Fruit fly (Drosophila melanogaster) whole organism, embryonic: ENCODE results near the gene mora.
A peak's percentile ranks its signal among the peaks of the same experiment; 100 is the strongest.

ENCODE experiments used
- ATbp ChIP-seq: fragments of 200-800 bp; sonication (Bioruptor generic); optimal IDR thresholded peaks from 2 replicates; lab custom pipeline; 2017; ENCODE audit warnings: missing biosample characterization, mild to moderate bottlenecking, missing genetic modification characterization, missing genetic modification reagents
- Asciz ChIP-seq: fragments of 200-800 bp; sonication (Bioruptor generic); optimal IDR thresholded peaks from 2 replicates; lab custom pipeline; 2017; ENCODE audit warnings: missing biosample characterization, mild to moderate bottlenecking, missing genetic modification characterization, missing genetic modification reagents
- Blimp-1 ChIP-seq: fragments of 200-800 bp; sonication (Bioruptor generic); optimal IDR thresholded peaks from 3 replicates; lab custom pipeline; 2018; ENCODE audit warnings: missing biosample characterization, missing genetic modification characterization, mild to moderate bottlenecking, moderate library complexity, missing genetic modification reagents
- CG10209 ChIP-seq: fragments of 200-800 bp; sonication (Bioruptor generic); optimal IDR thresholded peaks from 3 replicates; lab custom pipeline; 2017; ENCODE audit warnings: missing biosample characterization, mild to moderate bottlenecking, missing genetic modification characterization, missing genetic modification reagents
- CG10979 ChIP-seq: fragments of 200-800 bp; sonication (Bioruptor generic); optimal IDR thresholded peaks from 2 replicates; lab custom pipeline; 2018; ENCODE audit warnings: missing biosample characterization, mild to moderate bottlenecking, missing genetic modification characterization, moderate library complexity
- CG12299 ChIP-seq: fragments of 200-800 bp; sonication (Bioruptor generic); optimal IDR thresholded peaks from 2 replicates; lab custom pipeline; 2018; ENCODE audit warnings: missing biosample characterization, mild to moderate bottlenecking, missing genetic modification characterization
- CG13424 ChIP-seq: fragments of 200-800 bp; sonication (Bioruptor generic); optimal IDR thresholded peaks from 2 replicates; lab custom pipeline; 2019; ENCODE audit warnings: missing biosample characterization, mild to moderate bottlenecking, missing genetic modification characterization, moderate library complexity
- CG15269 ChIP-seq: fragments of 200-800 bp; sonication (Bioruptor generic); optimal IDR thresholded peaks from 2 replicates; lab custom pipeline; 2018; ENCODE audit warnings: missing biosample characterization, mild to moderate bottlenecking, missing genetic modification characterization, moderate library complexity
- CG15601 ChIP-seq: fragments of 200-800 bp; sonication (Bioruptor generic); optimal IDR thresholded peaks from 3 replicates; lab custom pipeline; 2019; ENCODE audit warnings: missing biosample characterization, mild to moderate bottlenecking, missing genetic modification characterization, moderate library complexity
- CG17328 ChIP-seq: fragments of 200-800 bp; sonication (Bioruptor generic); IDR thresholded peaks from 2 replicates; pipeline ENCODE4 v1.3.6; 2022; ENCODE audit warnings: missing biosample characterization, missing genetic modification characterization
- CG17359 ChIP-seq: fragments of 200-800 bp; sonication (Bioruptor generic); optimal IDR thresholded peaks from 3 replicates; lab custom pipeline; 2018; ENCODE audit warnings: missing biosample characterization, mild to moderate bottlenecking, missing genetic modification characterization, moderate library complexity
- CG18262 ChIP-seq: fragments of 200-800 bp; optimal IDR thresholded peaks from 3 replicates; lab custom pipeline; 2019; ENCODE audit warnings: missing biosample characterization, mild to moderate bottlenecking, missing genetic modification characterization, moderate library complexity
- CG2678 ChIP-seq: fragments of 200-800 bp; sonication (Bioruptor generic); optimal IDR thresholded peaks from 3 replicates; lab custom pipeline; 2019; ENCODE audit warnings: missing biosample characterization, mild to moderate bottlenecking, missing genetic modification characterization, moderate library complexity
- CG2875 ChIP-seq: fragments of 200-800 bp; sonication (Bioruptor generic); optimal IDR thresholded peaks from 2 replicates; lab custom pipeline; 2017; ENCODE audit warnings: missing biosample characterization, mild to moderate bottlenecking, missing genetic modification characterization, missing genetic modification reagents
- CG43689 ChIP-seq: fragments of 200-800 bp; sonication (Bioruptor generic); IDR thresholded peaks from 2 replicates; pipeline ENCODE4 v1.3.6; 2022; ENCODE audit warnings: missing biosample characterization, missing genetic modification characterization
- CG5953 ChIP-seq: fragments of 200-800 bp; sonication (Bioruptor generic); IDR thresholded peaks from 2 replicates; pipeline ENCODE4 v1.3.6; 2022; ENCODE audit warnings: missing biosample characterization, missing genetic modification characterization
- CG6689 ChIP-seq: fragments of 200-800 bp; sonication (Bioruptor generic); IDR thresholded peaks from 2 replicates; pipeline ENCODE4 v1.3.6; 2022; ENCODE audit warnings: missing biosample characterization, missing genetic modification characterization
- CG7963 ChIP-seq: fragments of 200-800 bp; sonication (Bioruptor generic); IDR thresholded peaks from 3 replicates; pipeline ENCODE4 v1.3.6; 2022; ENCODE audit warnings: missing biosample characterization, missing genetic modification characterization; ENCODE audit not compliant: partially characterized antibody
- CG8388 ChIP-seq: fragments of 200-800 bp; sonication (Bioruptor generic); optimal IDR thresholded peaks from 2 replicates; lab custom pipeline; 2019; ENCODE audit warnings: missing biosample characterization, mild to moderate bottlenecking, missing genetic modification characterization, moderate library complexity
- Drgx ChIP-seq: fragments of 200-800 bp; sonication (Bioruptor generic); IDR thresholded peaks from 2 replicates; pipeline ENCODE4 v1.3.6; 2022; ENCODE audit warnings: missing biosample characterization, missing genetic modification characterization
- Eip74EF ChIP-seq, 2 experiments: fragments of 200-800 bp in 1 of 2; fragments of >200 bp in 1 of 2; sonication (Bioruptor generic) in 1 of 2; optimal IDR thresholded peaks; 2 replicates each; lab custom pipeline; 2017 to 2019; ENCODE audit warnings: missing biosample characterization in 2 of 2, missing genetic modification characterization in 2 of 2, mild to moderate bottlenecking in 1 of 2, moderate library complexity in 1 of 2
- Ets65A ChIP-seq: fragments of 200-800 bp; sonication (Bioruptor generic); peaks from one replicate; lab custom pipeline; 2016; ENCODE audit warnings: missing biosample characterization, missing genetic modification characterization
- Hr3 ChIP-seq: fragments of 200-800 bp; sonication (Bioruptor generic); optimal IDR thresholded peaks from 3 replicates; lab custom pipeline; 2016; ENCODE audit warnings: missing biosample characterization, missing genetic modification characterization
- Hr51 ChIP-seq, 2 experiments: fragments of 200-800 bp; sonication (Bioruptor generic); optimal IDR thresholded peaks; 2 replicates in 1 of 2; 3 replicates in 1 of 2; lab custom pipeline; 2016 to 2018; ENCODE audit warnings: missing biosample characterization in 2 of 2, missing genetic modification characterization in 2 of 2, mild to moderate bottlenecking in 1 of 2, moderate library complexity in 1 of 2
- Hsf ChIP-seq: fragments of 200-800 bp; sonication (Bioruptor generic); optimal IDR thresholded peaks from 3 replicates; lab custom pipeline; 2016; ENCODE audit warnings: missing biosample characterization, missing genetic modification characterization
- Med ChIP-seq: fragments of 200-800 bp; sonication (Bioruptor generic); peaks from one replicate; lab custom pipeline; 2016; ENCODE audit warnings: missing biosample characterization, missing genetic modification characterization, mild to moderate bottlenecking, inconsistent platforms, moderate library complexity
- Nf-YA ChIP-seq: fragments of 200-800 bp; sonication (Bioruptor generic); IDR thresholded peaks from 2 replicates; pipeline ENCODE4 v1.3.6; 2022; ENCODE audit warnings: missing biosample characterization, missing genetic modification characterization
- Sox100B ChIP-seq: fragments of 200-800 bp; sonication (Bioruptor generic); optimal IDR thresholded peaks from 3 replicates; lab custom pipeline; 2018; ENCODE audit warnings: missing biosample characterization, mild to moderate bottlenecking, missing genetic modification characterization
- Ssrp ChIP-seq: fragments of 200-800 bp; sonication (Bioruptor generic); optimal IDR thresholded peaks from 2 replicates; lab custom pipeline; 2018; ENCODE audit warnings: missing biosample characterization, mild to moderate bottlenecking, missing genetic modification characterization, moderate library complexity
- Xrp1 ChIP-seq: fragments of 200-800 bp; sonication (Bioruptor generic); IDR thresholded peaks from 2 replicates; pipeline ENCODE4 v1.3.6; 2022; ENCODE audit warnings: missing biosample characterization, missing genetic modification characterization
- ato ChIP-seq: fragments of 200-800 bp; sonication (Bioruptor generic); IDR thresholded peaks from 2 replicates; pipeline ENCODE4 v1.3.6; 2022; ENCODE audit warnings: missing biosample characterization, missing genetic modification characterization; ENCODE audit not compliant: partially characterized antibody
- cg ChIP-seq: fragments of 200-800 bp; sonication (Bioruptor generic); optimal IDR thresholded peaks from 3 replicates; lab custom pipeline; 2019; ENCODE audit warnings: missing biosample characterization, mild to moderate bottlenecking, missing genetic modification characterization, moderate library complexity
- corto ChIP-seq: fragments of 200-800 bp; sonication (Bioruptor generic); optimal IDR thresholded peaks from 2 replicates; lab custom pipeline; 2016; ENCODE audit warnings: missing biosample characterization, mild to moderate bottlenecking, missing genetic modification characterization, moderate library complexity
- dmrt11E ChIP-seq: fragments of 200-800 bp; sonication (Bioruptor generic); optimal IDR thresholded peaks from 3 replicates; lab custom pipeline; 2018; ENCODE audit warnings: missing biosample characterization, mild to moderate bottlenecking, missing genetic modification characterization, moderate library complexity
- dmrt99B ChIP-seq: fragments of 200-800 bp; sonication (Bioruptor generic); optimal IDR thresholded peaks from 2 replicates; lab custom pipeline; 2018; ENCODE audit warnings: missing biosample characterization, mild to moderate bottlenecking, missing genetic modification characterization, moderate library complexity
- gem ChIP-seq: fragments of 200-800 bp; sonication (Bioruptor generic); optimal IDR thresholded peaks from 2 replicates; lab custom pipeline; 2019; ENCODE audit warnings: missing biosample characterization, mild to moderate bottlenecking, missing genetic modification characterization, moderate library complexity
- lola ChIP-seq, 3 experiments: fragments of >200 bp in 2 of 3; fragments of 200-800 bp in 1 of 3; sonication (Bioruptor generic) in 1 of 3; optimal IDR thresholded peaks; 2 replicates each; lab custom pipeline; 2017 to 2019; ENCODE audit warnings: missing biosample characterization in 3 of 3, missing genetic modification characterization in 3 of 3, mild to moderate bottlenecking in 1 of 3, moderate library complexity in 1 of 3
- nom ChIP-seq: fragments of 200-800 bp; sonication (Bioruptor generic); optimal IDR thresholded peaks from 2 replicates; lab custom pipeline; 2017; ENCODE audit warnings: missing biosample characterization, missing genetic modification characterization, mild to moderate bottlenecking, moderate library complexity, missing genetic modification reagents
- phol ChIP-seq: fragments of 200-800 bp; sonication (Bioruptor generic); optimal IDR thresholded peaks from 3 replicates; lab custom pipeline; 2018; ENCODE audit warnings: missing biosample characterization, mild to moderate bottlenecking, missing genetic modification characterization, moderate library complexity
- pros ChIP-seq: fragments of 200-800 bp; sonication (Bioruptor generic); optimal IDR thresholded peaks from 3 replicates; lab custom pipeline; 2019; ENCODE audit warnings: missing biosample characterization, mild to moderate bottlenecking, missing genetic modification characterization, moderate library complexity
- scrt ChIP-seq: fragments of 200-800 bp; sonication (Bioruptor generic); optimal IDR thresholded peaks from 2 replicates; lab custom pipeline; 2018; ENCODE audit warnings: missing biosample characterization, mild to moderate bottlenecking, missing genetic modification characterization, moderate library complexity
- sens ChIP-seq: fragments of 200-800 bp; sonication (Bioruptor generic); peaks from one replicate; lab custom pipeline; 2016; ENCODE audit warnings: missing biosample characterization, missing genetic modification characterization
- sisA ChIP-seq: fragments of 200-800 bp; sonication (Bioruptor generic); IDR thresholded peaks from 2 replicates; pipeline ENCODE4 v1.3.6; 2022; ENCODE audit warnings: missing biosample characterization, missing genetic modification characterization
- unpg ChIP-seq: fragments of 200-800 bp; sonication (Bioruptor generic); optimal IDR thresholded peaks from 3 replicates; lab custom pipeline; 2018; ENCODE audit warnings: missing biosample characterization, mild to moderate bottlenecking, missing genetic modification characterization, moderate library complexity
- vvl ChIP-seq: fragments of 200-800 bp; sonication (Bioruptor generic); IDR thresholded peaks from 2 replicates; pipeline ENCODE4 v1.3.6; 2022; ENCODE audit warnings: missing biosample characterization, missing genetic modification characterization
- zfh1 ChIP-seq: fragments of 200-800 bp; sonication (Bioruptor generic); IDR thresholded peaks from 3 replicates; pipeline ENCODE4 v1.3.6; 2022; ENCODE audit warnings: missing biosample characterization, missing genetic modification characterization

The mora gene

dm6 chr3R:24202723-24203122, 16.6 kb downstream of the mora start:
- peak; percentile 11 for TF ChIP-seq Ets65A (GFP tag; lab: Kevin White, UChicago)
- peak; percentile 89 for TF ChIP-seq Blimp-1 (GFP tag; lab: Kevin White, UChicago)
- no peak for TF ChIP-seq Nf-YA (GFP tag; lab: Robert Waterston, UW)
- peak; percentile 20; the same call in 1 of the 2 replicates for TF ChIP-seq vvl (GFP tag; lab: Robert Waterston, UW)

dm6 chr3R:24203426-24203825, 17.3 kb downstream of the mora start:
- no peak for TF ChIP-seq sisA (GFP tag; lab: Robert Waterston, UW)
- peak; percentile 53 for TF ChIP-seq gem (tag; lab: Kevin White, UChicago)
- TF ChIP-seq CG43689: no peak
- TF ChIP-seq Sox100B (GFP tag; lab: Kevin White, UChicago): peak; percentile 50
- peak; percentile 43 for TF ChIP-seq CG13424 (tag; lab: Kevin White, UChicago)
- TF ChIP-seq CG17328: peak; percentile 29
- TF ChIP-seq cg (GFP tag; lab: Kevin White, UChicago): peak; percentile 9
- TF ChIP-seq Hsf: peak; percentile 11
- TF ChIP-seq CG12299 (tag; lab: Kevin White, UChicago): no peak
- peak; percentile 10 for TF ChIP-seq CG10979 (tag; lab: Kevin White, UChicago)
- peak in 1 of 2 experiments; percentile 65 for TF ChIP-seq Hr51 (GFP tag; optimal IDR thresholded peaks at IDR 0.05; lab: Kevin White, UChicago)
- TF ChIP-seq Eip74EF (GFP tag; optimal IDR thresholded peaks at IDR 0.05; lab: Kevin White, UChicago): peak in 1 of 2 experiments; percentile 43
- TF ChIP-seq CG5953 (GFP tag; lab: Robert Waterston, UW): 0 out of 2 replicates have a peak, but pooled peaks have one; percentile 3
- TF ChIP-seq ato (GFP tag; lab: Robert Waterston, UW): no peak
- TF ChIP-seq scrt: no peak
- TF ChIP-seq dmrt11E (tag; lab: Kevin White, UChicago): no peak
- TF ChIP-seq Drgx (GFP tag; lab: Robert Waterston, UW): peak; percentile 85
- peak; percentile 12 for TF ChIP-seq CG15601 (tag; lab: Kevin White, UChicago)
- peak; percentile 44 for TF ChIP-seq CG15269
- TF ChIP-seq ATbp (GFP tag; lab: Kevin White, UChicago): peak; percentile 23
- peak; percentile 44 for TF ChIP-seq CG8388 (GFP tag; lab: Kevin White, UChicago)
- peak; percentile 45 for TF ChIP-seq CG2678
- peak; percentile 36 for TF ChIP-seq unpg
- peak; percentile 16 for TF ChIP-seq Hr3
- TF ChIP-seq dmrt99B (tag; lab: Kevin White, UChicago): peak; percentile 66
- TF ChIP-seq Ssrp (tag; lab: Kevin White, UChicago): peak; percentile 6
- peak in 1 of 3 experiments; percentile 17 for TF ChIP-seq lola (GFP tag; optimal IDR thresholded peaks at IDR 0.05; lab: Kevin White, UChicago)
- peak; percentile 44 for TF ChIP-seq phol (tag; lab: Kevin White, UChicago)
- TF ChIP-seq CG10209 (GFP tag; lab: Kevin White, UChicago): peak; percentile 4
- peak; percentile 53; the same call in 1 of the 2 replicates for TF ChIP-seq Xrp1 (GFP tag; lab: Robert Waterston, UW)
- peak; percentile 34 for TF ChIP-seq Asciz (GFP tag; lab: Kevin White, UChicago)
- peak; percentile 15 for TF ChIP-seq CG18262 (tag; lab: Kevin White, UChicago)
- TF ChIP-seq sens (GFP tag; lab: Kevin White, UChicago): peak; percentile 67
- TF ChIP-seq nom: peak; percentile 55
- TF ChIP-seq pros (GFP tag; lab: Kevin White, UChicago): no peak
- TF ChIP-seq CG17359: peak; percentile 31
- TF ChIP-seq Med: peak; percentile 47
- TF ChIP-seq corto (GFP tag; lab: Kevin White, UChicago): peak; percentile 24
- 0 out of 3 replicates have a peak, but pooled peaks have one; percentile 14 for TF ChIP-seq zfh1 (GFP tag; lab: Robert Waterston, UW)
- no peak for TF ChIP-seq CG7963 (GFP tag; lab: Robert Waterston, UW)
- peak; percentile 51 for TF ChIP-seq CG6689
- TF ChIP-seq CG2875 (GFP tag; lab: Kevin White, UChicago): peak; percentile 15
